Worm (Caenorhabditis elegans) whole organism, early embryonic: ENCODE data around the gene K03B8.8.

Experiments used
- B0310.2 ChIP-seq: sonication (generic microtip); optimal IDR thresholded peaks from 2 replicates; lab custom pipeline; 2016; ENCODE audit warnings: mild to moderate bottlenecking, missing genetic modification characterization, missing compliant biosample characterization
- ama-1 ChIP-seq: fragments of 150-350 bp; optimal IDR thresholded peaks from 2 replicates; lab custom pipeline; 2014
- ceh-36 ChIP-seq: sonication (generic microtip); optimal IDR thresholded peaks from 2 replicates; lab custom pipeline; 2016; ENCODE audit warnings: missing genetic modification characterization, inconsistent platforms, missing compliant biosample characterization
- tra-4 ChIP-seq: sonication (generic microtip); optimal IDR thresholded peaks from 2 replicates; lab custom pipeline; 2017; ENCODE audit warnings: missing genetic modification characterization, missing compliant biosample characterization

- TF ChIP-seq ama-1 (no peak), B0310.2 (tag; lab: Kevin White, UChicago) (no peak), tra-4 (tag; lab: Kevin White, UChicago) (no peak), ceh-36 (tag; lab: Kevin White, UChicago) (no peak)
These were observed 32.7 kb upstream of the K03B8.8 start, which contains the start of gene F57B7.2 for ce11 chrV:11443503-11443902.
